Fruit fly (Drosophila melanogaster) whole organism, embryonic: ENCODE results near the gene CG34342.

Source experiments
- CG10366 ChIP-seq: fragments of 200-800 bp; sonication (Bioruptor generic); IDR thresholded peaks from 2 replicates; pipeline ENCODE4 v1.3.6; 2022; ENCODE audit warnings: missing biosample characterization, missing genetic modification characterization
- CG12104 ChIP-seq: fragments of 200-800 bp; sonication (Bioruptor generic); optimal IDR thresholded peaks from 3 replicates; lab custom pipeline; 2016; ENCODE audit warnings: missing biosample characterization, missing genetic modification characterization
- CG16813 ChIP-seq: fragments of 200-800 bp; sonication (Bioruptor generic); IDR thresholded peaks from 3 replicates; pipeline ENCODE4 v1.3.6; 2022; ENCODE audit warnings: missing biosample characterization, missing genetic modification characterization; ENCODE audit not compliant: partially characterized antibody
- CG17361 ChIP-seq: fragments of 200-800 bp; sonication (Bioruptor generic); IDR thresholded peaks from 3 replicates; pipeline ENCODE4 v1.3.6; 2022; ENCODE audit warnings: missing biosample characterization, missing genetic modification characterization
- CG2129 ChIP-seq: fragments of 200-800 bp; sonication (Bioruptor generic); IDR thresholded peaks from 2 replicates; pipeline ENCODE4 v1.3.6; 2022; ENCODE audit warnings: missing biosample characterization, missing genetic modification characterization; ENCODE audit not compliant: partially characterized antibody
- CG34422 ChIP-seq: fragments of 200-800 bp; sonication (Bioruptor generic); IDR thresholded peaks from 3 replicates; pipeline ENCODE4 v1.3.6; 2022; ENCODE audit warnings: missing biosample characterization, missing genetic modification characterization
- CG4328 ChIP-seq: fragments of 200-800 bp; sonication (Bioruptor generic); optimal IDR thresholded peaks from 3 replicates; lab custom pipeline; 2017; ENCODE audit warnings: missing biosample characterization, missing genetic modification reagents, missing genetic modification characterization
- CG43689 ChIP-seq: fragments of 200-800 bp; sonication (Bioruptor generic); IDR thresholded peaks from 2 replicates; pipeline ENCODE4 v1.3.6; 2022; ENCODE audit warnings: missing biosample characterization, missing genetic modification characterization
- CG4617 ChIP-seq: fragments of 200-800 bp; sonication (Bioruptor generic); optimal IDR thresholded peaks from 3 replicates; lab custom pipeline; 2016; ENCODE audit warnings: missing biosample characterization, missing genetic modification characterization, borderline replicate concordance
- CG7357 ChIP-seq: fragments of 200-800 bp; sonication (Bioruptor generic); IDR thresholded peaks from 3 replicates; pipeline ENCODE4 v1.3.6; 2022; ENCODE audit warnings: missing biosample characterization, missing genetic modification characterization
- CG7556 ChIP-seq: fragments of 200-800 bp; sonication (Bioruptor generic); optimal IDR thresholded peaks from 2 replicates; lab custom pipeline; 2017; ENCODE audit warnings: missing biosample characterization, mild to moderate bottlenecking, missing genetic modification characterization
- Chrac-16 ChIP-seq: fragments of 200-800 bp; sonication (Bioruptor generic); optimal IDR thresholded peaks from 3 replicates; lab custom pipeline; 2016; ENCODE audit warnings: missing biosample characterization, missing genetic modification characterization
- Deaf1 ChIP-seq: fragments of 200-800 bp; optimal IDR thresholded peaks from 3 replicates; lab custom pipeline; 2019; ENCODE audit warnings: missing biosample characterization, mild to moderate bottlenecking, missing genetic modification characterization, moderate library complexity
- Ets65A ChIP-seq: fragments of 200-800 bp; sonication (Bioruptor generic); peaks from one replicate; lab custom pipeline; 2016; ENCODE audit warnings: missing biosample characterization, missing genetic modification characterization
- Fer1 ChIP-seq: fragments of 200-800 bp; sonication (Bioruptor generic); optimal IDR thresholded peaks from 2 replicates; lab custom pipeline; 2017; ENCODE audit warnings: missing biosample characterization, mild to moderate bottlenecking, missing genetic modification characterization
- GATAe ChIP-seq: fragments of 200-800 bp; sonication (Bioruptor generic); conservative IDR thresholded peaks from 2 replicates; pipeline ENCODE4 v1.3.6; 2022; ENCODE audit warnings: missing biosample characterization, missing genetic modification characterization
- HHEX ChIP-seq: fragments of 200-800 bp; sonication (Bioruptor generic); optimal IDR thresholded peaks from 3 replicates; lab custom pipeline; 2017; ENCODE audit warnings: missing biosample characterization, mild to moderate bottlenecking, missing genetic modification characterization, missing genetic modification reagents
- MBD-R2 ChIP-seq: fragments of 200-800 bp; sonication (Bioruptor generic); IDR thresholded peaks from 2 replicates; pipeline ENCODE4 v1.3.6; 2022; ENCODE audit warnings: missing biosample characterization, missing genetic modification characterization
- Meics ChIP-seq: fragments of 200-800 bp; sonication (Bioruptor generic); optimal IDR thresholded peaks from 2 replicates; lab custom pipeline; 2017; ENCODE audit warnings: missing biosample characterization, mild to moderate bottlenecking, missing genetic modification characterization
- NFAT ChIP-seq: fragments of 200-800 bp; sonication (Bioruptor generic); IDR thresholded peaks from 2 replicates; pipeline ENCODE4 v1.3.6; 2022; ENCODE audit warnings: missing biosample characterization, missing genetic modification characterization
- Optix ChIP-seq: fragments of 200-800 bp; sonication (Bioruptor generic); IDR thresholded peaks from 3 replicates; pipeline ENCODE4 v1.3.6; 2022; ENCODE audit warnings: missing biosample characterization, missing genetic modification characterization
- PHDP ChIP-seq: fragments of 200-800 bp; sonication (Bioruptor generic); optimal IDR thresholded peaks from 3 replicates; lab custom pipeline; 2018; ENCODE audit warnings: missing biosample characterization, mild to moderate bottlenecking, missing genetic modification characterization, moderate library complexity
- Pdp1 ChIP-seq, 2 experiments: fragments of 200-800 bp; sonication (Bioruptor generic); optimal IDR thresholded peaks; 3 replicates each; lab custom pipeline; 2016; ENCODE audit warnings: missing biosample characterization in 2 of 2, missing genetic modification characterization in 2 of 2, mild to moderate bottlenecking in 1 of 2, moderate library complexity in 1 of 2
- Sry-δ ChIP-seq: fragments of 200-800 bp; sonication (Bioruptor generic); optimal IDR thresholded peaks from 2 replicates; lab custom pipeline; 2016; ENCODE audit warnings: missing biosample characterization, missing genetic modification characterization
- Xrp1 ChIP-seq: fragments of 200-800 bp; sonication (Bioruptor generic); IDR thresholded peaks from 2 replicates; pipeline ENCODE4 v1.3.6; 2022; ENCODE audit warnings: missing biosample characterization, missing genetic modification characterization
- ac ChIP-seq: fragments of 200-800 bp; sonication (Bioruptor generic); optimal IDR thresholded peaks from 3 replicates; lab custom pipeline; 2017; ENCODE audit warnings: missing biosample characterization, mild to moderate bottlenecking, missing genetic modification characterization
- az2 ChIP-seq: fragments of 200-800 bp; sonication (Bioruptor generic); optimal IDR thresholded peaks from 3 replicates; lab custom pipeline; 2016; ENCODE audit warnings: missing biosample characterization, missing genetic modification characterization
- cas ChIP-seq: fragments of 200-800 bp; sonication (Bioruptor generic); IDR thresholded peaks from 2 replicates; pipeline ENCODE4 v1.3.6; 2022; ENCODE audit warnings: missing biosample characterization, missing genetic modification characterization
- cwo ChIP-seq: fragments of 200-800 bp; sonication (Bioruptor generic); optimal IDR thresholded peaks from 3 replicates; lab custom pipeline; 2017; ENCODE audit warnings: missing biosample characterization, missing genetic modification characterization, mild to moderate bottlenecking, moderate library complexity, missing genetic modification reagents
- danr ChIP-seq: fragments of 200-800 bp; sonication (Bioruptor generic); IDR thresholded peaks from 2 replicates; pipeline ENCODE4 v1.3.6; 2022; ENCODE audit warnings: missing biosample characterization, missing genetic modification characterization
- dati ChIP-seq: fragments of 200-800 bp; sonication (Bioruptor generic); IDR thresholded peaks from 2 replicates; pipeline ENCODE4 v1.3.6; 2022; ENCODE audit warnings: missing biosample characterization, missing genetic modification characterization
- dpn ChIP-seq, 2 experiments: fragments of 200-800 bp; sonication (Bioruptor generic); optimal IDR thresholded peaks; 3 replicates each; lab custom pipeline; 2016; ENCODE audit warnings: missing biosample characterization in 2 of 2, missing genetic modification characterization in 2 of 2
- eyg ChIP-seq: fragments of 200-800 bp; sonication (Bioruptor generic); optimal IDR thresholded peaks from 3 replicates; lab custom pipeline; 2016; ENCODE audit warnings: missing biosample characterization, missing genetic modification characterization
- fd3F ChIP-seq: fragments of 200-800 bp; sonication (Bioruptor generic); optimal IDR thresholded peaks from 2 replicates; lab custom pipeline; 2018; ENCODE audit warnings: missing biosample characterization, mild to moderate bottlenecking, missing genetic modification characterization, moderate library complexity
- fru ChIP-seq: fragments of >200 bp; optimal IDR thresholded peaks from 2 replicates; lab custom pipeline; 2017
- mam ChIP-seq: fragments of 200-800 bp; sonication (Bioruptor generic); optimal IDR thresholded peaks from 3 replicates; lab custom pipeline; 2016; ENCODE audit warnings: missing biosample characterization, missing genetic modification characterization
- nerfin-2 ChIP-seq: fragments of 200-800 bp; sonication (Bioruptor generic); IDR thresholded peaks from 2 replicates; pipeline ENCODE4 v1.3.6; 2022; ENCODE audit warnings: missing biosample characterization, missing genetic modification characterization; ENCODE audit not compliant: partially characterized antibody
- onecut ChIP-seq: fragments of 200-800 bp; sonication (Bioruptor generic); IDR thresholded peaks from 2 replicates; pipeline ENCODE4 v1.3.6; 2022; ENCODE audit warnings: missing biosample characterization, missing genetic modification characterization
- p53 ChIP-seq: fragments of 200-800 bp; sonication (Bioruptor generic); optimal IDR thresholded peaks from 2 replicates; lab custom pipeline; 2016; ENCODE audit warnings: missing biosample characterization, missing genetic modification characterization
- prd ChIP-seq, 3 experiments: fragments of >200 bp in 2 of 3; fragments of 200-800 bp in 1 of 3; sonication (Bioruptor generic) in 1 of 3; optimal IDR thresholded peaks in 2 of 3; IDR thresholded peaks in 1 of 3; 2 replicates in 2 of 3; 3 replicates in 1 of 3; pipeline versions ENCODE4 v1.3.6 to Lab custom; 2017 to 2022; ENCODE audit warnings: missing biosample characterization in 1 of 3, missing genetic modification characterization in 1 of 3
- ro ChIP-seq: fragments of 200-800 bp; sonication (Bioruptor generic); IDR thresholded peaks from 2 replicates; pipeline ENCODE4 v1.3.6; 2022; ENCODE audit warnings: missing biosample characterization, missing genetic modification characterization
- row ChIP-seq: fragments of 200-800 bp; sonication (Bioruptor generic); IDR thresholded peaks from 3 replicates; pipeline ENCODE4 v1.3.6; 2022; ENCODE audit warnings: missing biosample characterization, missing genetic modification characterization
- sens ChIP-seq: fragments of 200-800 bp; sonication (Bioruptor generic); peaks from one replicate; lab custom pipeline; 2016; ENCODE audit warnings: missing biosample characterization, missing genetic modification characterization
- seq ChIP-seq: fragments of 200-800 bp; sonication (Bioruptor generic); IDR thresholded peaks from 2 replicates; pipeline ENCODE4 v1.3.6; 2022; ENCODE audit warnings: missing biosample characterization, missing genetic modification characterization
- shn ChIP-seq: fragments of 200-800 bp; sonication (Bioruptor generic); optimal IDR thresholded peaks from 3 replicates; lab custom pipeline; 2016; ENCODE audit warnings: missing biosample characterization, missing genetic modification characterization
- sima ChIP-seq: fragments of 200-800 bp; sonication (Bioruptor generic); optimal IDR thresholded peaks from 2 replicates; lab custom pipeline; 2016; ENCODE audit warnings: missing biosample characterization, missing genetic modification characterization
- slou ChIP-seq: fragments of 200-800 bp; sonication (Bioruptor generic); optimal IDR thresholded peaks from 3 replicates; lab custom pipeline; 2016; ENCODE audit warnings: missing biosample characterization, missing genetic modification characterization
- sug ChIP-seq: fragments of 200-800 bp; optimal IDR thresholded peaks from 2 replicates; lab custom pipeline; 2019; ENCODE audit warnings: missing biosample characterization, mild to moderate bottlenecking, missing genetic modification characterization, moderate library complexity
- tgo ChIP-seq: fragments of 200-800 bp; sonication (Bioruptor generic); IDR thresholded peaks from 3 replicates; pipeline ENCODE4 v1.3.6; 2022; ENCODE audit warnings: missing biosample characterization, missing genetic modification characterization
- twi ChIP-seq: fragments of 200-800 bp; optimal IDR thresholded peaks from 2 replicates; lab custom pipeline; 2019; ENCODE audit warnings: missing biosample characterization, mild to moderate bottlenecking, missing genetic modification characterization, moderate library complexity
- vvl ChIP-seq: fragments of 200-800 bp; sonication (Bioruptor generic); IDR thresholded peaks from 2 replicates; pipeline ENCODE4 v1.3.6; 2022; ENCODE audit warnings: missing biosample characterization, missing genetic modification characterization

The CG34342 gene

dm6 chr3L:5554377-5554776 is 43.7 kb upstream of the CG34342 start (continued):
- TF ChIP-seq sens (GFP tag; lab: Kevin White, UChicago) (peak; percentile 56), CG7357 (GFP tag; lab: Robert Waterston, UW) (peak; percentile 50; the same call in 2 of the 3 replicates), Fer1 (GFP tag; lab: Kevin White, UChicago) (peak; percentile 37), Optix (GFP tag; lab: Robert Waterston, UW) (no peak), p53 (GFP tag; lab: Kevin White, UChicago) (no peak), CG17361 (GFP tag; lab: Robert Waterston, UW) (0 out of 3 replicates have a peak, but pooled peaks have one; percentile 31), Ets65A (GFP tag; lab: Kevin White, UChicago) (no peak), CG16813 (GFP tag; lab: Robert Waterston, UW) (no peak), PHDP (peak; percentile 57), CG7556 (GFP tag; lab: Kevin White, UChicago) (peak; percentile 18), Deaf1 (tag; lab: Kevin White, UChicago) (peak; percentile 13), dati (GFP tag; lab: Robert Waterston, UW) (no peak), CG10366 (peak; percentile 54), Chrac-16 (peak; percentile 46), vvl (GFP tag; lab: Robert Waterston, UW) (peak; percentile 56), HHEX (peak; percentile 51), CG12104 (GFP tag; lab: Kevin White, UChicago) (no peak), tgo (peak; percentile 66; the same call in 2 of the 3 replicates), ro (GFP tag; lab: Robert Waterston, UW) (no peak), CG43689 (GFP tag; lab: Robert Waterston, UW) (0 out of 2 replicates have a peak, but pooled peaks have one; percentile 28), ac (GFP tag; lab: Kevin White, UChicago) (no peak), Xrp1 (GFP tag; lab: Robert Waterston, UW) (peak; percentile 62; the same call in 1 of the 2 replicates), nerfin-2 (GFP tag; lab: Robert Waterston, UW) (no peak), onecut (GFP tag; lab: Robert Waterston, UW) (0 out of 2 replicates have a peak, but pooled peaks have one; percentile 8), cwo (GFP tag; lab: Kevin White, UChicago) (peak; percentile 37), cas (peak; percentile 59; the same call in 1 of the 2 replicates), CG34422 (peak; percentile 72), NFAT (GFP tag; lab: Robert Waterston, UW) (peak; percentile 38; the same call in 1 of the 2 replicates), MBD-R2 (GFP tag; lab: Robert Waterston, UW) (peak; percentile 50; the same call in 1 of the 2 replicates), mam (GFP tag; lab: Kevin White, UChicago) (peak; percentile 33), Pdp1 (GFP tag; optimal IDR thresholded peaks at IDR 0.05; lab: Kevin White, UChicago) (peak in 1 of 2 experiments; percentile 3), row (GFP tag; lab: Robert Waterston, UW) (peak; percentile 73), az2 (GFP tag; lab: Kevin White, UChicago) (peak; percentile 35), prd (optimal IDR thresholded peaks at IDR 0.05; lab: Kevin White, UChicago) (no peak), prd (GFP tag; IDR thresholded peaks at IDR 0.05; lab: Robert Waterston, UW) (peak; percentile 77), eyg (GFP tag; lab: Kevin White, UChicago) (no peak), CG4328 (GFP tag; lab: Kevin White, UChicago) (no peak), CG2129 (GFP tag; lab: Robert Waterston, UW) (no peak), Sry-δ (GFP tag; lab: Kevin White, UChicago) (no peak), fd3F (GFP tag; lab: Kevin White, UChicago) (peak; percentile 58), seq (GFP tag; lab: Robert Waterston, UW) (0 out of 2 replicates have a peak, but pooled peaks have one; percentile 38), fru (lab: Kevin White, UChicago) (no peak), danr (GFP tag; lab: Robert Waterston, UW) (0 out of 2 replicates have a peak, but pooled peaks have one; percentile 8), shn (GFP tag; lab: Kevin White, UChicago) (no peak), CG4617 (GFP tag; lab: Kevin White, UChicago) (no peak), sima (no peak), twi (tag; lab: Kevin White, UChicago) (no peak), dpn (GFP tag; optimal IDR thresholded peaks at IDR 0.05; lab: Kevin White, UChicago) (peak in 1 of 2 experiments; percentile 61), Meics (peak; percentile 67), sug (tag; lab: Kevin White, UChicago) (peak; percentile 31), slou (no peak), GATAe (GFP tag; lab: Robert Waterston, UW) (0 out of 2 replicates have a peak, but pooled peaks have one; percentile 13)
